Fruit fly (Drosophila melanogaster) whole organism, adult: ENCODE data around the gene eIF4E1.

ENCODE experiments used
- CG11617 ChIP-seq: fragments of 200-800 bp; sonication (Bioruptor generic); optimal IDR thresholded peaks from 2 replicates; lab custom pipeline; 2017; ENCODE audit warnings: mild to moderate bottlenecking, missing biosample characterization, missing genetic modification reagents, missing genetic modification characterization
- CG12768 ChIP-seq: fragments of 200-800 bp; sonication (Bioruptor generic); optimal IDR thresholded peaks from 2 replicates; lab custom pipeline; 2017; ENCODE audit warnings: missing biosample characterization, missing genetic modification characterization, mild to moderate bottlenecking, moderate library complexity, missing genetic modification reagents
- CG14711 ChIP-seq: fragments of 200-800 bp; sonication (Bioruptor generic); optimal IDR thresholded peaks from 2 replicates; lab custom pipeline; 2018; ENCODE audit warnings: missing biosample characterization, mild to moderate bottlenecking, missing genetic modification characterization, moderate library complexity
- CG5204 ChIP-seq: fragments of 200-800 bp; sonication (Bioruptor generic); optimal IDR thresholded peaks from 2 replicates; lab custom pipeline; 2016; ENCODE audit warnings: missing biosample characterization, missing genetic modification characterization
- CG7045 ChIP-seq: fragments of 200-800 bp; sonication (Bioruptor generic); optimal IDR thresholded peaks from 2 replicates; lab custom pipeline; 2017; ENCODE audit warnings: missing biosample characterization, mild to moderate bottlenecking, missing genetic modification characterization
- Clk ChIP-seq: fragments of 200-800 bp; sonication (Bioruptor generic); optimal IDR thresholded peaks from 2 replicates; lab custom pipeline; 2017; ENCODE audit warnings: missing biosample characterization, missing genetic modification characterization
- bab1 ChIP-seq: fragments of 200-800 bp; sonication (Bioruptor generic); optimal IDR thresholded peaks from 3 replicates; lab custom pipeline; 2019; ENCODE audit warnings: missing biosample characterization, mild to moderate bottlenecking, missing genetic modification characterization, moderate library complexity
- cic ChIP-seq: fragments of 200-800 bp; sonication (Bioruptor generic); optimal IDR thresholded peaks from 2 replicates; lab custom pipeline; 2017; ENCODE audit warnings: missing biosample characterization, mild to moderate bottlenecking, missing genetic modification characterization, moderate library complexity
- cnc ChIP-seq, 2 experiments: fragments of >200 bp; optimal IDR thresholded peaks; 2 replicates each; lab custom pipeline; 2017
- kay ChIP-seq: fragments of 200-800 bp; sonication (Bioruptor generic); peaks from one replicate; lab custom pipeline; 2016; ENCODE audit warnings: missing biosample characterization, missing genetic modification characterization, borderline replicate concordance
- ovo ChIP-seq: fragments of 200-800 bp; sonication (Bioruptor generic); optimal IDR thresholded peaks from 2 replicates; lab custom pipeline; 2016; ENCODE audit warnings: missing biosample characterization, missing genetic modification characterization
- pad ChIP-seq: fragments of 200-800 bp; sonication (Bioruptor generic); optimal IDR thresholded peaks from 3 replicates; lab custom pipeline; 2017; ENCODE audit warnings: missing biosample characterization, missing genetic modification characterization, mild to moderate bottlenecking, moderate library complexity, missing genetic modification reagents
- tj ChIP-seq: fragments of 200-800 bp; sonication (Bioruptor generic); optimal IDR thresholded peaks from 3 replicates; lab custom pipeline; 2017; ENCODE audit warnings: missing biosample characterization, mild to moderate bottlenecking, missing genetic modification characterization, moderate library complexity
- toe ChIP-seq: fragments of 200-800 bp; sonication (Bioruptor generic); optimal IDR thresholded peaks from 2 replicates; lab custom pipeline; 2016; ENCODE audit warnings: missing biosample characterization, missing genetic modification characterization

- TF ChIP-seq CG11617 (no peak), tj (no peak), CG5204 (GFP tag; lab: Kevin White, UChicago) (no peak), CG14711 (tag; lab: Kevin White, UChicago) (no peak), CG7045 (GFP tag; lab: Kevin White, UChicago) (no peak), pad (GFP tag; lab: Kevin White, UChicago) (no peak), cnc (optimal IDR thresholded peaks at IDR 0.05; lab: Kevin White, UChicago) (peak; percentile 71 to 73), Clk (no peak), bab1 (no peak), kay (GFP tag; lab: Kevin White, UChicago) (no peak), toe (GFP tag; lab: Kevin White, UChicago) (no peak), CG12768 (GFP tag; lab: Kevin White, UChicago) (no peak), cic (GFP tag; lab: Kevin White, UChicago) (no peak), ovo (GFP tag; lab: Kevin White, UChicago) (no peak)
Observed at dm6 chr3L:9420819-9421130, 18.5 kb upstream of the eIF4E1 start.
